Worm (Caenorhabditis elegans) whole organism, L1 larva: ENCODE results near the gene F22E5.21.
"Not testable (repeated sequence)": the region's sequence is repeated elsewhere in the genome, so short reads cannot be mapped to it uniquely, and the experiment has no call there.

ENCODE experiments used
- C16A3.4 ChIP-seq: fragments of 150-350 bp; optimal IDR thresholded peaks from 2 replicates; lab custom pipeline; 2014; ENCODE audit warnings: missing biosample characterization, missing genetic modification characterization
- aly-2 ChIP-seq: fragments of 150-350 bp; optimal IDR thresholded peaks from 2 replicates; lab custom pipeline; 2014; ENCODE audit warnings: missing biosample characterization, missing genetic modification characterization
- blmp-1 ChIP-seq: fragments of 150-350 bp; optimal IDR thresholded peaks from 2 replicates; lab custom pipeline; 2014; ENCODE audit warnings: missing biosample characterization, missing genetic modification characterization
- ceh-8 ChIP-seq: fragments of 200-800 bp; sonication (Bioruptor generic); optimal IDR thresholded peaks from 2 replicates; lab custom pipeline; 2018; ENCODE audit warnings: mild to moderate bottlenecking, missing genetic modification characterization, moderate library complexity, missing compliant biosample characterization
- dpl-1 ChIP-seq, 3 experiments: fragments of 150-350 bp in 2 of 3; sonication (generic microtip) in 1 of 3; optimal IDR thresholded peaks; 2 replicates each; lab custom pipeline; 2014 to 2017; ENCODE audit warnings: missing biosample characterization in 3 of 3, missing genetic modification characterization in 3 of 3, missing genetic modification reagents in 3 of 3
- efl-1 ChIP-seq, 4 experiments: fragments of 150-350 bp; optimal IDR thresholded peaks in 3 of 4; peaks in 1 of 4; 1 replicate in 1 of 4; 2 replicates in 3 of 4; lab custom pipeline; 2014; ENCODE audit warnings: missing biosample characterization in 2 of 4, missing genetic modification characterization in 2 of 4, missing genetic modification reagents in 2 of 4
- egl-13 ChIP-seq: sonication (generic microtip); optimal IDR thresholded peaks from 2 replicates; lab custom pipeline; 2016; ENCODE audit warnings: missing genotype, missing genetic modification reagents, missing genetic modification characterization, missing compliant biosample characterization
- elt-3 ChIP-seq, 6 experiments: fragments of 150-350 bp in 1 of 6; sonication (generic microtip); optimal IDR thresholded peaks; 2 replicates each; lab custom pipeline; 2017 to 2018; ENCODE audit warnings: missing biosample characterization in 6 of 6, missing genetic modification characterization in 6 of 6, inconsistent platforms in 1 of 6
- grh-1 ChIP-seq: fragments of 200-800 bp; sonication (Bioruptor generic); IDR thresholded peaks from 2 replicates; pipeline ENCODE4 v1.3.6; 2022; ENCODE audit warnings: missing genetic modification reagents, missing genetic modification characterization, missing compliant biosample characterization
- hlh-17 ChIP-seq: fragments of 200-800 bp; sonication (Bioruptor generic); optimal IDR thresholded peaks from 2 replicates; lab custom pipeline; 2018; ENCODE audit warnings: missing genetic modification characterization, mild to moderate bottlenecking, missing compliant biosample characterization, moderate library complexity, borderline replicate concordance
- hlh-4 ChIP-seq: sonication (generic microtip); optimal IDR thresholded peaks from 2 replicates; lab custom pipeline; 2016; ENCODE audit warnings: mild to moderate bottlenecking, missing genetic modification characterization, missing compliant biosample characterization
- irx-1 ChIP-seq: sonication (generic microtip); optimal IDR thresholded peaks from 2 replicates; lab custom pipeline; 2016; ENCODE audit warnings: missing genetic modification characterization, missing compliant biosample characterization
- isw-1 ChIP-seq: fragments of 200-800 bp; sonication (Bioruptor generic); IDR thresholded peaks from 2 replicates; pipeline ENCODE4 v1.3.6; 2022; ENCODE audit warnings: missing genetic modification characterization, missing compliant biosample characterization
- lin-14 ChIP-seq: fragments of 200-800 bp; sonication (Bioruptor generic); optimal IDR thresholded peaks from 2 replicates; lab custom pipeline; 2018; ENCODE audit warnings: mild to moderate bottlenecking, missing genetic modification characterization, moderate library complexity, missing compliant biosample characterization
- lin-15B ChIP-seq: fragments of 150-350 bp; sonication (generic microtip); optimal IDR thresholded peaks from 3 replicates; lab custom pipeline; 2014; ENCODE audit warnings: missing biosample characterization, missing genetic modification characterization
- lin-35 ChIP-seq, 2 experiments: fragments of 150-350 bp; optimal IDR thresholded peaks; 2 replicates each; lab custom pipeline; 2014; ENCODE audit warnings: missing biosample characterization in 2 of 2, missing genetic modification characterization in 2 of 2, missing genetic modification reagents in 2 of 2
- lin-39 ChIP-seq: fragments of 150-350 bp; optimal IDR thresholded peaks from 2 replicates; lab custom pipeline; 2014; ENCODE audit warnings: missing biosample characterization, missing genetic modification reagents, missing genetic modification characterization
- lsy-2 ChIP-seq, 2 experiments: fragments of 150-350 bp; optimal IDR thresholded peaks; 2 replicates each; lab custom pipeline; 2014; ENCODE audit warnings: missing biosample characterization in 2 of 2, missing genetic modification characterization in 2 of 2
- mef-2 ChIP-seq: fragments of 150-350 bp; optimal IDR thresholded peaks from 2 replicates; lab custom pipeline; 2014; ENCODE audit warnings: missing biosample characterization, missing genetic modification characterization
- nhr-19 ChIP-seq: fragments of 200-800 bp; sonication (Bioruptor generic); conservative IDR thresholded peaks from 2 replicates; pipeline ENCODE4 v1.3.6; 2022; ENCODE audit warnings: missing genetic modification characterization, missing compliant biosample characterization
- nhr-20 ChIP-seq: sonication (generic microtip); optimal IDR thresholded peaks from 2 replicates; lab custom pipeline; 2016; ENCODE audit warnings: mild to moderate bottlenecking, missing genetic modification characterization, missing compliant biosample characterization
- nhr-237 ChIP-seq: fragments of 150-350 bp; optimal IDR thresholded peaks from 2 replicates; lab custom pipeline; 2014; ENCODE audit warnings: missing biosample characterization, missing genetic modification characterization
- nhr-85 ChIP-seq: sonication (generic microtip); peaks from one replicate; lab custom pipeline; 2016; ENCODE audit warnings: missing genetic modification characterization, inconsistent platforms, missing compliant biosample characterization
- rnt-1 ChIP-seq: sonication (generic microtip); optimal IDR thresholded peaks from 2 replicates; lab custom pipeline; 2016; ENCODE audit warnings: mild to moderate bottlenecking, missing genetic modification characterization, moderate library complexity, missing compliant biosample characterization
- skn-1 ChIP-seq: fragments of 150-350 bp; optimal IDR thresholded peaks from 2 replicates; lab custom pipeline; 2014; ENCODE audit warnings: missing biosample characterization, missing genetic modification characterization
- snpc-4 ChIP-seq: fragments of 150-350 bp; optimal IDR thresholded peaks from 2 replicates; lab custom pipeline; 2014; ENCODE audit warnings: missing biosample characterization, missing genetic modification characterization
- sptf-1 ChIP-seq: fragments of 150-350 bp; optimal IDR thresholded peaks from 2 replicates; lab custom pipeline; 2014; ENCODE audit warnings: missing biosample characterization, missing genetic modification characterization
- swsn-7 ChIP-seq: sonication (generic microtip); optimal IDR thresholded peaks from 2 replicates; lab custom pipeline; 2016; ENCODE audit warnings: missing genetic modification characterization, missing compliant biosample characterization
- unc-130 ChIP-seq: fragments of 150-350 bp; optimal IDR thresholded peaks from 2 replicates; lab custom pipeline; 2017; ENCODE audit warnings: missing biosample characterization, missing genetic modification characterization, inconsistent platforms
- unc-30 ChIP-seq: sonication (generic microtip); optimal IDR thresholded peaks from 2 replicates; lab custom pipeline; 2017; ENCODE audit warnings: missing biosample characterization, missing genetic modification characterization
- unc-62 ChIP-seq: fragments of 150-350 bp; optimal IDR thresholded peaks from 2 replicates; lab custom pipeline; 2014; ENCODE audit warnings: missing biosample characterization, missing genetic modification reagents, missing genetic modification characterization
- unc-98 ChIP-seq: fragments of 200-800 bp; sonication (Bioruptor generic); IDR thresholded peaks from 2 replicates; pipeline ENCODE4 v1.3.6; 2022; ENCODE audit warnings: missing genetic modification characterization, missing compliant biosample characterization
- vab-15 ChIP-seq: sonication (generic microtip); optimal IDR thresholded peaks from 2 replicates; lab custom pipeline; 2017; ENCODE audit warnings: missing genotype, mild to moderate bottlenecking, missing genetic modification characterization, missing compliant biosample characterization
- xbp-1 ChIP-seq: sonication (generic microtip); optimal IDR thresholded peaks from 2 replicates; lab custom pipeline; 2016; ENCODE audit warnings: missing genetic modification characterization, missing compliant biosample characterization
- zag-1 ChIP-seq: fragments of 150-350 bp; optimal IDR thresholded peaks from 2 replicates; lab custom pipeline; 2014; ENCODE audit warnings: missing biosample characterization, missing genetic modification characterization
- ztf-11 ChIP-seq, 2 experiments: sonication (generic microtip); optimal IDR thresholded peaks; 2 replicates each; lab custom pipeline; 2016 to 2017; ENCODE audit warnings: missing genetic modification characterization in 2 of 2, missing biosample characterization in 1 of 2, missing compliant biosample characterization in 1 of 2

Gene F22E5.21

DNA sequence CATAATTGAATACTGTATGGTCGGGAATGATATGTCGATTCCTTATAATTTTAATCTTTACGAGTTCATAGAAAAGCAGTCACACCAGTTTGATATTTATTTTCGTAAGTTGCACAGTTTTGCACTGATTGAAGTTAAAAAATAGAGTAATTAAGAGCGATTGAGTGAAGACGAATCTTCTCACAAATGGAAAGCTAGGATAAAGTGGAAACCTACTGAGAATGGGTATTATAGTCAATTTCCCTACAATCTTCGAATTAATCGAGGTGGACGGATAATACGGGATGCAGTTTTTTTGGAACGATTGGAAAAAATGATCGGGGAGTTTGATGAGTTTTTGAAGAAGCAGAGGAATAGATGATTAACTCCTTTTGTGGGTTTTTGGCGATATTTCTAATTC is 3.7 kb upstream of the F22E5.21 start, which contains the start of gene F22E5.23:
TSS of gene F22E5.23 (plus strand) at position 301 of the 400 bp plus-strand sequence.
- no peak for TF ChIP-seq sptf-1
- TF ChIP-seq zag-1 (tag; lab: Kevin White, UChicago): no peak
- TF ChIP-seq lin-39: no peak
- TF ChIP-seq vab-15 (tag; lab: Kevin White, UChicago): no peak
- no peak for TF ChIP-seq unc-30 (tag; lab: Kevin White, UChicago)

DNA sequence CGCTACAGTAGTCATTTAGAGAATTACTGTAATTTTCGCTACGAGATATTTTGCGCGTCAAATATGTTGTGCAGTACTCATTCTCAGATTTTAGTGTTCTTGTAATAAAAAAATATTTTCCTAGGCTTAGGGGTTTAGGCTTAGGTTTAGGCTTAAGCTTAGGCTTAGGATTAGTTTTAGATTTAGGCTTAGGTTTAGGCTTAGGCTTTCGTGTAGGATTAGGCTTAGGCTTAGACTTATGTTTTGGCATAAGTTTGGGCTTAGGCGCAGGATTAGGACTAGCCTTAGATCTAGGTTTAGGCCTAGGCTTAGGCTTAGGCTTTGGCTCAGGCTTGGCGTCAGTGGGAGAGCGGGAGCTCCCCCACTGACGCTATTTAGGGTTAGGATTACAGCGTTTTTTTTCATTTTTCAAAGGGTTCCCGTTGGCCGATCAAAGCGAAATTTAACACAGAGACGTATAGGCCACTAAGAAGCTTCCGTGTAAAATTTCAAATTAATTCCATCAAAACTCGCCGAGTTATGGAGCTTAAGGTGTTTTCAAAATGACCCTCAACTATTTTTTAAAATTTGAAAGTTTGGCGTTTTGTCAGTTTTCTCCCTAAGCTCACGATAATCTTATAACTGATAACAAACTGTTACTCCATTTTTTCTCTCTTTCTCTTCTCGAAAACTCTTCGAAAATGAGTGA is 2.3 kb upstream of the F22E5.21 start, which contains the start of gene F22E5.8:
TSS of gene F22E5.8 (plus strand) at position 638 of the 688 bp plus-strand sequence.
- not testable (repeated sequence) for TF ChIP-seq unc-62 (GFP tag; lab: Kevin White, UChicago); elt-3 (tag; optimal IDR thresholded peaks at IDR 0.05; lab: Kevin White, UChicago); ceh-8 (GFP tag; lab: Kevin White, UChicago)

DNA sequence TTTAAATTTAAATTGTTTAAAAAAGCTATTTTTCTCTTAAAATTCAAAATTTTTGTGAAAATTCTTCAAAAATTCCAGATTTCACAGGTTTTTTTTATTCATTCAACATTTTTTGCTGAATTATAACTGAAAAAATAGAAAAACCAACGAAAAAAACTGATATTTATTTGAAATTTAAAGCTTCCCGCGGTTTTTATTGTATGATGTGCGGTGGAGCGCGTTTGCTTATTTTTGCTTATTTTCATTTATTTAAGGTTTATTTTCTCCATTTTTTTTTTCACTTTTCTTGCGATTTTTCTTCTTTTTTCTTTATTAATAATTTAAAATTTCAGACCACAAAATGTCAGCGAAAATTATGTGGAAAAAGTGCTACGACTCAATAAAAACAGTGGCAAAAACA is 803 bp upstream of the F22E5.21 start, which contains the start of gene F22E5.9:
TSS of gene F22E5.9 (plus strand) at position 327 of the 400 bp plus-strand sequence.
- TF ChIP-seq nhr-20 (tag; lab: Kevin White, UChicago) (peak; percentile 25), lsy-2 (tag; optimal IDR thresholded peaks at IDR 0.05; lab: Kevin White, UChicago) (peak; percentile 33 to 59), skn-1 (tag; lab: Kevin White, UChicago) (peak; percentile 57), xbp-1 (peak; percentile 9), C16A3.4 (tag; lab: Kevin White, UChicago) (peak; percentile 16), blmp-1 (peak; percentile 13), lin-35 (GFP tag; optimal IDR thresholded peaks at IDR 0.05; lab: Kevin White, UChicago) (peak; percentile 80 to 92), dpl-1 (GFP tag; optimal IDR thresholded peaks at IDR 0.05; lab: Kevin White, UChicago) (peak; percentile 81 to 91 (median 89)), nhr-85 (tag; lab: Kevin White, UChicago) (peak; percentile 48), isw-1 (GFP tag; lab: Robert Waterston, UW) (no peak), efl-1 (optimal IDR thresholded peaks at IDR 0.05; lab: Kevin White, UChicago) (peak; percentile 91 to 97), efl-1 (GFP tag; optimal IDR thresholded peaks at IDR 0.05 in 1 of 2; lab: Kevin White, UChicago) (peak; percentile 91 to 99), nhr-237 (tag; lab: Kevin White, UChicago) (no peak), swsn-7 (tag; lab: Kevin White, UChicago) (peak; percentile 17), irx-1 (tag; lab: Kevin White, UChicago) (peak; percentile 4), lin-15B (tag; lab: Kevin White, UChicago) (no peak)

DNA sequence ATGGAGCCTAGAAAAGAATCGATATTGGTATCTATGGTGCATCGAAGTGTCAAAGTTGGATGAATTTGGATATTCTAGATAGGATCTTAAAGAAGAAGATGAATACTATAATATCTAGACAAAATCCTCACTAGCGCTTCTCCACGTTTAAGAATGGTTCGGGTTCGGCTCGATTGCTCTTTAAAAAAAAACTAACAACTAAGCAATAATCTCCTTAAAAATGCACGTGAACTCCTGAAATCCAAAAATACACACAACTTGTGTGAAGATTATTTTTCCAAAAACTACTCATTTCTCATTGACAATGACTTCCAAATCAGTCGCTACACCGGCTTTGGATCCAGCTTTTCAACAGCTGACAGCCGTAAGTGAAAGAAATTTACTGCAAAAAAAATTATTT is 6.1 kb downstream of the F22E5.21 start, which contains the start of gene D2062.1:
TSS of gene D2062.1 (plus strand) at position 301 of the 400 bp plus-strand sequence.
- TF ChIP-seq unc-130 (tag; lab: Kevin White, UChicago) (no peak), mef-2 (tag; lab: Kevin White, UChicago) (no peak)

DNA sequence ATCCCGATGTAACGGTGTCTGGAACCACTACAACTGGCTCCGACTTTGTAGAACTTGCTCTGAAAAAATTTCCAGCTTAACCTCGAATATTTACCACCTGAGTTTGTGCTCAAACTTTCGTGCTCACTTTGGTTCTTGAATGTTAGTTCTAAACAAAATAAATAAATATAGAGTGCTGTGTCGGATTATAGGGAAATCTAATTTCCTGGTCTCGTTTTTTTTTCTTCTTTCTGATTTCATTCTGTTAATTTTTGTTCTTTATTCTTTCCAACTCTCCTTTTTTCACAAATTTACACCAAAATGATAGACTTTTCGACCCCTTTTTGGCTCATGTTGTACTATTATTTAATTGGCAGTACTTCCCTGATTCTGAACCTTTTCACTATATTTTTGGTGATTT is 8.0 kb downstream of the F22E5.21 start, which contains the start of gene sri-37:
TSS of gene sri-37 (plus strand) at position 301 of the 400 bp plus-strand sequence.
- TF ChIP-seq hlh-17 (GFP tag; lab: Kevin White, UChicago): no peak
- TF ChIP-seq rnt-1 (tag; lab: Kevin White, UChicago): no peak
- TF ChIP-seq hlh-4 (tag; lab: Kevin White, UChicago): no peak
- TF ChIP-seq snpc-4: no peak
- no peak for TF ChIP-seq egl-13 (tag; lab: Kevin White, UChicago)
- TF ChIP-seq unc-62 (GFP tag; lab: Kevin White, UChicago): no peak
- no peak for TF ChIP-seq grh-1
- TF ChIP-seq xbp-1: no peak
- TF ChIP-seq lin-14: no peak
- no peak for TF ChIP-seq skn-1 (tag; lab: Kevin White, UChicago)
- no peak for TF ChIP-seq nhr-19 (GFP tag; lab: Robert Waterston, UW)
- no peak for TF ChIP-seq aly-2 (tag; lab: Kevin White, UChicago)
- TF ChIP-seq elt-3 (tag; optimal IDR thresholded peaks at IDR 0.05; lab: Kevin White, UChicago): no peak
- no peak for TF ChIP-seq unc-98 (GFP tag; lab: Robert Waterston, UW)
- TF ChIP-seq ztf-11 (tag; optimal IDR thresholded peaks at IDR 0.05; lab: Kevin White, UChicago): no peak
- TF ChIP-seq unc-30 (tag; lab: Kevin White, UChicago): no peak
